Fruit fly (Drosophila melanogaster): ENCODE results near the gene Sxl.

DNA sequence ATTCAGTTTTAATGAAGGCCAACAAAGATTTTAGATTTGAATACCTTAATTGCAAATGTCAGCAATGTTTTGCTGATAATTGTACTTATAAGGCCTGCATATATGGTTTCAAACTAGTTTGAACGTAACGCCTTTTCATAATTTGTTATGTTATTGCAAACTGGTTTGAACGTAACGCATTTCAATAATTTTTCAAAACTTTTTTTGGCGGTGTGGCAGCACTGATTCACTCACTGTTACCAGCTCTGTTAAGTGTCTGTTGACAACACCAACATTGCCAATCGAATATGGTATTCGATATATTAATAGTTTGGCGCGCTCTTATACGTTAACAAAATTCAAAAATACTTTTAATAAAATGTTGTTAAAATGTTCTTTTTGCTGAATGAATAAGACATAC lies 31.2 kb downstream of the Sxl start:
- TF ChIP-seq N (GFP tag; optimal IDR thresholded peaks at IDR 0.05) (no peak), h (GFP tag; optimal IDR thresholded peaks at IDR 0.05) (no peak)
